Fruit fly (Drosophila melanogaster) whole organism, wandering third instar larva: ENCODE results near the gene Dbp73D.

ENCODE experiments used
- Abd-B ChIP-seq: fragments of >200 bp; optimal IDR thresholded peaks from 2 replicates; lab custom pipeline; 2017; ENCODE audit warnings: missing biosample characterization, missing genetic modification characterization
- CG32264 ChIP-seq: fragments of 200-800 bp; sonication (Bioruptor generic); optimal IDR thresholded peaks from 2 replicates; lab custom pipeline; 2016; ENCODE audit warnings: missing biosample characterization, missing genetic modification characterization
- Dfd ChIP-seq: fragments of >200 bp; optimal IDR thresholded peaks from 2 replicates; lab custom pipeline; 2017; ENCODE audit warnings: missing biosample characterization, missing genetic modification characterization
- Dif ChIP-seq: fragments of 200-275, 200-300 bp; sonication (Bioruptor generic); optimal IDR thresholded peaks from 2 replicates; lab custom pipeline; 2018; ENCODE audit warnings: missing biosample characterization, missing genetic modification characterization; ENCODE audit not compliant: partially characterized antibody
- GATAd ChIP-seq: sonication (Bioruptor generic); optimal IDR thresholded peaks from 2 replicates; lab custom pipeline; 2016; ENCODE audit warnings: missing biosample characterization, missing genetic modification characterization
- HLH106 ChIP-seq: fragments of 200-800 bp; optimal IDR thresholded peaks from 3 replicates; lab custom pipeline; 2019; ENCODE audit warnings: missing biosample characterization, mild to moderate bottlenecking, missing genetic modification characterization, moderate library complexity
- Hnf4 ChIP-seq: fragments of 200-800 bp; sonication (Bioruptor generic); optimal IDR thresholded peaks from 2 replicates; lab custom pipeline; 2016; ENCODE audit warnings: missing biosample characterization, mild to moderate bottlenecking, missing genetic modification characterization
- Hr78 ChIP-seq: fragments of >200 bp; optimal IDR thresholded peaks from 2 replicates; lab custom pipeline; 2017; ENCODE audit warnings: missing biosample characterization, missing genetic modification characterization
- Hr83 ChIP-seq: fragments of 200-300 bp; sonication (Bioruptor generic); optimal IDR thresholded peaks from 2 replicates; lab custom pipeline; 2016; ENCODE audit warnings: missing biosample characterization, mild to moderate bottlenecking, missing genetic modification characterization, moderate library complexity; ENCODE audit not compliant: poor library complexity, severe bottlenecking
- Jra ChIP-seq: sonication (Bioruptor generic); optimal IDR thresholded peaks from 2 replicates; lab custom pipeline; 2016; ENCODE audit warnings: missing biosample characterization, missing genetic modification characterization
- Mio ChIP-seq: sonication (Bioruptor generic); optimal IDR thresholded peaks from 2 replicates; lab custom pipeline; 2016; ENCODE audit warnings: missing biosample characterization, missing genetic modification characterization
- Myc ChIP-seq: fragments of >200 bp; optimal IDR thresholded peaks from 2 replicates; lab custom pipeline; 2017
- N ChIP-seq: fragments of >200 bp; optimal IDR thresholded peaks from 2 replicates; lab custom pipeline; 2018; ENCODE audit warnings: missing biosample characterization, missing external identifiers, missing genetic modification characterization
- OdsH ChIP-seq: fragments of 200-800 bp; sonication (Bioruptor generic); optimal IDR thresholded peaks from 2 replicates; lab custom pipeline; 2016; ENCODE audit warnings: missing biosample characterization, mild to moderate bottlenecking, missing genetic modification characterization
- Rel ChIP-seq, 2 experiments: fragments of 200-800 bp; sonication (Bioruptor generic) in 1 of 2; optimal IDR thresholded peaks; 2 replicates in 1 of 2; 3 replicates in 1 of 2; lab custom pipeline; 2016 to 2019; ENCODE audit warnings: mild to moderate bottlenecking in 2 of 2, missing biosample characterization in 2 of 2, missing genetic modification characterization in 2 of 2, moderate library complexity in 1 of 2
- Sp1 ChIP-seq: fragments of 200-800 bp; sonication (Bioruptor generic); optimal IDR thresholded peaks from 3 replicates; lab custom pipeline; 2019; ENCODE audit warnings: missing biosample characterization, mild to moderate bottlenecking, missing genetic modification characterization, moderate library complexity
- Vsx2 ChIP-seq: fragments of 200-300, 225-300 bp; sonication (Bioruptor generic); optimal IDR thresholded peaks from 2 replicates; lab custom pipeline; 2018; ENCODE audit warnings: missing biosample characterization, missing genetic modification characterization; ENCODE audit not compliant: partially characterized antibody
- brk ChIP-seq: fragments of 200-800 bp; sonication (Bioruptor generic); optimal IDR thresholded peaks from 2 replicates; lab custom pipeline; 2016; ENCODE audit warnings: missing biosample characterization, mild to moderate bottlenecking, missing genetic modification characterization
- dl ChIP-seq, 2 experiments: fragments of 175-275, 200-275 bp in 1 of 2; fragments of 200-275 bp in 1 of 2; sonication (Bioruptor generic); optimal IDR thresholded peaks; lab custom pipeline; 2018; ENCODE audit warnings: mild to moderate bottlenecking in 2 of 2, missing biosample characterization in 2 of 2, missing genetic modification characterization in 2 of 2, moderate library complexity in 2 of 2; ENCODE audit not compliant: partially characterized antibody in 2 of 2, insufficient read depth in 1 of 2
- dsf ChIP-seq: sonication (Bioruptor generic); optimal IDR thresholded peaks from 2 replicates; lab custom pipeline; 2016; ENCODE audit warnings: missing biosample characterization, missing genetic modification characterization, borderline replicate concordance
- ey ChIP-seq: fragments of 200-800 bp; sonication (Bioruptor generic); optimal IDR thresholded peaks from 2 replicates; lab custom pipeline; 2016; ENCODE audit warnings: missing biosample characterization, missing genetic modification characterization
- foxo ChIP-seq, 2 experiments: fragments of 200-800 bp; sonication (Bioruptor generic); optimal IDR thresholded peaks; 2 replicates in 1 of 2; 3 replicates in 1 of 2; lab custom pipeline; 2016 to 2017; ENCODE audit warnings: missing biosample characterization in 2 of 2, missing genetic modification characterization in 2 of 2
- h ChIP-seq: fragments of 200-800 bp; sonication (Bioruptor generic); optimal IDR thresholded peaks from 3 replicates; lab custom pipeline; 2016; ENCODE audit warnings: missing biosample characterization, mild to moderate bottlenecking, missing genetic modification characterization
- jim ChIP-seq: fragments of 175-275, 200-325 bp; sonication (Bioruptor generic); optimal IDR thresholded peaks from 2 replicates; lab custom pipeline; 2016; ENCODE audit warnings: missing biosample characterization, mild to moderate bottlenecking, missing genetic modification characterization
- pan ChIP-seq: fragments of >200 bp; optimal IDR thresholded peaks from 2 replicates; lab custom pipeline; 2017
- rgr ChIP-seq: fragments of 200-800 bp; sonication (Bioruptor generic); optimal IDR thresholded peaks from 3 replicates; lab custom pipeline; 2016; ENCODE audit warnings: missing biosample characterization, mild to moderate bottlenecking, missing genetic modification characterization
- sage ChIP-seq: fragments of 200-800 bp; sonication (Bioruptor generic); optimal IDR thresholded peaks from 2 replicates; lab custom pipeline; 2016; ENCODE audit warnings: missing biosample characterization, mild to moderate bottlenecking, missing genetic modification characterization
- sv ChIP-seq: fragments of 200-800 bp; sonication (Bioruptor generic); optimal IDR thresholded peaks from 3 replicates; lab custom pipeline; 2016; ENCODE audit warnings: missing biosample characterization, missing genetic modification characterization
- usp ChIP-seq: fragments of >200 bp; optimal IDR thresholded peaks from 2 replicates; lab custom pipeline; 2017; ENCODE audit warnings: missing biosample characterization, missing genetic modification characterization

Gene Dbp73D

dm6 chr3L:16724561-16724960, 6.1 kb downstream of the Dbp73D start, which contains the start of gene CG13031:
Gene CG13031, plus strand, starts transcription at chr3L:16724861.
- TF ChIP-seq brk (GFP tag; lab: Kevin White, UChicago), result no peak
- TF ChIP-seq Hnf4 (GFP tag; lab: Kevin White, UChicago), result no peak
- TF ChIP-seq Rel (GFP tag; optimal IDR thresholded peaks at IDR 0.05; lab: Kevin White, UChicago), result no peak
- no peak for TF ChIP-seq Rel (tag; optimal IDR thresholded peaks at IDR 0.05; lab: Kevin White, UChicago)
- TF ChIP-seq OdsH (GFP tag; lab: Kevin White, UChicago), result no peak
- no peak for TF ChIP-seq rgr (GFP tag; lab: Kevin White, UChicago)
- TF ChIP-seq foxo (GFP tag; optimal IDR thresholded peaks at IDR 0.05; lab: Kevin White, UChicago), result no peak

dm6 chr3L:16714193-16714538, 16.5 kb downstream of the Dbp73D start:
- TF ChIP-seq CG32264 (GFP tag; lab: Kevin White, UChicago) (no peak), foxo (GFP tag; optimal IDR thresholded peaks at IDR 0.05; lab: Kevin White, UChicago) (no peak), Dfd (no peak)
- TF ChIP-seq, all 38 proteins: peak for 0

dm6 chr3L:16713446-16714192, 17.0 kb downstream of the Dbp73D start:
- TF ChIP-seq Sp1 (GFP tag; lab: Kevin White, UChicago) (no peak), Myc (lab: Kevin White, UChicago) (no peak), rgr (GFP tag; lab: Kevin White, UChicago) (no peak), Mio (no peak), dsf (no peak), pan (lab: Kevin White, UChicago) (no peak), ey (no peak)

- TF ChIP-seq Hr78 (GFP tag; lab: Kevin White, UChicago), result no peak
- TF ChIP-seq sage (GFP tag; lab: Kevin White, UChicago), result no peak
- no peak for TF ChIP-seq ey
- no peak for TF ChIP-seq Hnf4 (GFP tag; lab: Kevin White, UChicago)
- no peak for TF ChIP-seq Abd-B
- no peak for TF ChIP-seq usp (GFP tag; lab: Kevin White, UChicago)
- no peak for TF ChIP-seq brk (GFP tag; lab: Kevin White, UChicago)
- no peak for TF ChIP-seq GATAd (GFP tag; lab: Kevin White, UChicago)
- no peak for TF ChIP-seq dl (GFP tag; optimal IDR thresholded peaks at IDR 0.05; lab: Kevin White, UChicago; ENCODE audit: insufficient read depth in 1 of 2, partially characterized antibody in 2 of 2)
- no peak for TF ChIP-seq Hr83 (GFP tag; lab: Kevin White, UChicago)
- TF ChIP-seq jim, result no peak
- TF ChIP-seq sv (GFP tag; lab: Kevin White, UChicago), result no peak
- TF ChIP-seq HLH106 (tag; lab: Kevin White, UChicago), result no peak
- no peak for TF ChIP-seq pan (lab: Kevin White, UChicago)
- no peak for TF ChIP-seq Myc (lab: Kevin White, UChicago)
- no peak for TF ChIP-seq Dif (GFP tag; lab: Kevin White, UChicago)
- TF ChIP-seq N (GFP tag; lab: Kevin White, UChicago), result no peak
- TF ChIP-seq Mio, result no peak
- TF ChIP-seq Vsx2 (GFP tag; lab: Kevin White, UChicago), result no peak
These were observed 18.2 kb downstream of the Dbp73D start for dm6 chr3L:16712371-16712770.

- TF ChIP-seq Sp1 (GFP tag; lab: Kevin White, UChicago), result peak; percentile 44
- TF ChIP-seq CG32264 (GFP tag; lab: Kevin White, UChicago), result no peak
- no peak for TF ChIP-seq Rel (GFP tag; optimal IDR thresholded peaks at IDR 0.05; lab: Kevin White, UChicago)
- peak; percentile 42 for TF ChIP-seq Rel (tag; optimal IDR thresholded peaks at IDR 0.05; lab: Kevin White, UChicago)
- TF ChIP-seq Mio, result no peak
- peak; percentile 17 for TF ChIP-seq Dif (GFP tag; lab: Kevin White, UChicago)
- TF ChIP-seq Hr83 (GFP tag; lab: Kevin White, UChicago), result peak; percentile 43
- TF ChIP-seq Jra, result peak; percentile 47
- TF ChIP-seq jim, result no peak
- TF ChIP-seq rgr (GFP tag; lab: Kevin White, UChicago), result peak; percentile 41
- peak; percentile 86 for TF ChIP-seq Myc (lab: Kevin White, UChicago)
- TF ChIP-seq dsf, result peak; percentile 41
- TF ChIP-seq Hr78 (GFP tag; lab: Kevin White, UChicago), result no peak
- TF ChIP-seq foxo (GFP tag; optimal IDR thresholded peaks at IDR 0.05; lab: Kevin White, UChicago), result peak in 1 of 2 experiments; percentile 45
- TF ChIP-seq N (GFP tag; lab: Kevin White, UChicago), result no peak
- no peak for TF ChIP-seq HLH106 (tag; lab: Kevin White, UChicago)
- peak; percentile 56 for TF ChIP-seq h (GFP tag; lab: Kevin White, UChicago)
These were observed 19.0 kb downstream of the Dbp73D start, which contains the start of the genes CG43954, Lasp and Dab for dm6 chr3L:16711430-16712228. Gene CG43954, minus strand, starts transcription at chr3L:16711677. Gene Lasp, minus strand, starts transcription at chr3L:16711677. Gene Dab, plus strand, starts transcription at chr3L:16712126.
